Worm (Caenorhabditis elegans) whole organism, L4 larva: ENCODE measurements around the gene C38C3.3.

Experiments used
- ceh-82 ChIP-seq: sonication (generic microtip); optimal IDR thresholded peaks from 2 replicates; lab custom pipeline; 2017; ENCODE audit warnings: missing biosample characterization, missing genetic modification characterization
- nhr-28 ChIP-seq: fragments of 150-350 bp; optimal IDR thresholded peaks from 2 replicates; lab custom pipeline; 2014; ENCODE audit warnings: missing biosample characterization, missing genetic modification characterization
- ztf-11 ChIP-seq: fragments of 150-350 bp; optimal IDR thresholded peaks from 2 replicates; lab custom pipeline; 2014; ENCODE audit warnings: missing biosample characterization, missing genetic modification characterization

- TF ChIP-seq ceh-82 (tag; lab: Kevin White, UChicago) (no peak), ztf-11 (tag; lab: Kevin White, UChicago) (no peak), nhr-28 (tag; lab: Kevin White, UChicago) (no peak)
Observed at ce11 chrV:1540249-1540648, 44.8 kb downstream of the C38C3.3 start.
